Worm (Caenorhabditis elegans) whole organism, L4 larva: ENCODE data around the gene T02H6.4.
A peak's percentile ranks its signal among the peaks of the same experiment; 100 is the strongest.

Experiments
- F37D6.2 ChIP-seq: sonication (generic microtip); optimal IDR thresholded peaks from 2 replicates; lab custom pipeline; 2016; ENCODE audit warnings: mild to moderate bottlenecking, missing genetic modification characterization, missing compliant biosample characterization
- ZK337.2 ChIP-seq: fragments of 200-800 bp; sonication (Bioruptor generic); IDR thresholded peaks from 2 replicates; pipeline ENCODE4 v1.3.6; 2022; ENCODE audit warnings: missing genetic modification reagents, missing genetic modification characterization, missing compliant biosample characterization
- ceh-62 ChIP-seq: sonication (generic microtip); optimal IDR thresholded peaks from 2 replicates; lab custom pipeline; 2017; ENCODE audit warnings: missing biosample characterization, missing genetic modification characterization
- lin-1 ChIP-seq: fragments of 200-800 bp; sonication (Bioruptor generic); IDR thresholded peaks from 2 replicates; pipeline ENCODE4 v1.3.6; 2022; ENCODE audit warnings: missing genetic modification reagents, missing genetic modification characterization, missing compliant biosample characterization
- lin-38 ChIP-seq: fragments of 200-800 bp; sonication (Bioruptor generic); IDR thresholded peaks from 2 replicates; pipeline ENCODE4 v1.3.6; 2022; ENCODE audit warnings: missing genetic modification reagents, missing genetic modification characterization, missing compliant biosample characterization
- mep-1 ChIP-seq: fragments of 150-350 bp; sonication (generic microtip); optimal IDR thresholded peaks from 3 replicates; lab custom pipeline; 2014; ENCODE audit warnings: missing biosample characterization, missing genetic modification characterization
- nhr-11 ChIP-seq: fragments of 150-350 bp; optimal IDR thresholded peaks from 2 replicates; lab custom pipeline; 2014; ENCODE audit warnings: missing biosample characterization, missing genetic modification characterization
- nhr-237 ChIP-seq: sonication (generic microtip); optimal IDR thresholded peaks from 2 replicates; lab custom pipeline; 2017; ENCODE audit warnings: missing biosample characterization, missing genetic modification characterization
- unc-62 ChIP-seq, 3 experiments: fragments of 150-350 bp in 1 of 3; sonication (generic microtip); optimal IDR thresholded peaks in 2 of 3; peaks in 1 of 3; 1 replicate in 1 of 3; 2 replicates in 2 of 3; lab custom pipeline; 2014 to 2017; ENCODE audit warnings: missing biosample characterization in 3 of 3, missing genetic modification characterization in 3 of 3, missing genetic modification reagents in 3 of 3, missing genotype in 1 of 3

DNA sequence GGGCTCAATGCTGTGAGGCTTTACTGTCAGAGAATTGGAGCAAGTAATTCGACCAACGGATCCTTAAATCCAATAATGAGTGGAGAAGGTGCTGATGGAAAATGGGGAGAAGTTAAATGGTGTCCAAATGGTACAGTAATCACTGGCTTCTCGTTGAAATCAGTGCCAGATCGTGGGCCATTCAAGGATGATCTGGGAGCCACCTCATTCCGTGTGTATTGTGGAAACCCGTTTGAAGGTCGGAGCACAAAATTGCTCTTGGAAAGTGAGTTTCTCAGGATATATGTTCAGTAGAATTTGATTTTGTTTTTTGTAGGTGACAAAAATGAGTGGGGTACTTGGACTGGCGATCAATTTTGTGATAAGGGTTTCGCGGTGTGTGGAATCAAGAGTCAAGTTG, 14.0 kb upstream of the T02H6.4 start:
- TF ChIP-seq nhr-237 (tag; lab: Kevin White, UChicago) (no peak), mep-1 (no peak), ZK337.2 (GFP tag; lab: Robert Waterston, UW) (no peak), nhr-11 (tag; lab: Kevin White, UChicago) (no peak), unc-62 (GFP tag; optimal IDR thresholded peaks at IDR 0.05 in 1 of 2; lab: Kevin White, UChicago) (peak in 1 of 2 experiments; percentile 93), unc-62 (tag; optimal IDR thresholded peaks at IDR 0.05; lab: Kevin White, UChicago) (no peak), ceh-62 (no peak), lin-38 (GFP tag; lab: Robert Waterston, UW) (no peak), lin-1 (GFP tag; lab: Robert Waterston, UW) (no peak), F37D6.2 (tag; lab: Kevin White, UChicago) (no peak)
